Worm (Caenorhabditis elegans): ENCODE results near the gene T05C12.4.

T05C12.4 gene

ce11 chrII:8180281-8180680 lies at the start of gene T05C12.4:
T05C12.4 (minus strand) TSS chrII:8180381.
- TF ChIP-seq tra-1 (GFP tag; IDR thresholded peaks at IDR 0.05) = no peak
- no peak for TF ChIP-seq fos-1 (tag; optimal IDR thresholded peaks at IDR 0.05)
- no peak for TF ChIP-seq zip-11 (GFP tag; IDR thresholded peaks at IDR 0.05)
- TF ChIP-seq D1046.2 (GFP tag; IDR thresholded peaks at IDR 0.05) = no peak
- TF ChIP-seq set-16 (GFP tag; IDR thresholded peaks at IDR 0.05) = no peak
- no peak for TF ChIP-seq snpc-1.2 (GFP tag; IDR thresholded peaks at IDR 0.05)
- no peak for TF ChIP-seq saeg-2 (GFP tag; IDR thresholded peaks at IDR 0.05)
- no peak for TF ChIP-seq lsy-2 (tag; optimal IDR thresholded peaks at IDR 0.05)
- TF ChIP-seq ceh-62 (tag; optimal IDR thresholded peaks at IDR 0.05) = no peak
- no peak for TF ChIP-seq nhr-111 (GFP tag; optimal IDR thresholded peaks at IDR 0.05)
- no peak for TF ChIP-seq lin-38 (GFP tag; IDR thresholded peaks at IDR 0.05)
- TF ChIP-seq madf-5 (GFP tag; IDR thresholded peaks at IDR 0.05) = no peak
- no peak for TF ChIP-seq Y48G9A.11 (GFP tag; IDR thresholded peaks at IDR 0.05)
- TF ChIP-seq fkh-10 (GFP tag; optimal IDR thresholded peaks at IDR 0.05) = no peak
- no peak for TF ChIP-seq nhr-28 (tag; optimal IDR thresholded peaks at IDR 0.05)

ce11 chrII:8226475-8226874 lies 46.3 kb upstream of the T05C12.4 start:
- TF ChIP-seq ama-1 (optimal IDR thresholded peaks at IDR 0.05) (no peak), Y5F2A.4 (GFP tag; optimal IDR thresholded peaks at IDR 0.05) (no peak), mep-1 (tag; optimal IDR thresholded peaks at IDR 0.05) (peak; percentile 23), tra-1 (GFP tag; IDR thresholded peaks at IDR 0.05) (no peak), hmg-1.1 (GFP tag; IDR thresholded peaks at IDR 0.05) (no peak), ceh-44 (GFP tag; IDR thresholded peaks at IDR 0.05) (no peak), jun-1 (tag; optimal IDR thresholded peaks at IDR 0.05) (no peak), lin-1 (GFP tag; IDR thresholded peaks at IDR 0.05) (0 out of 2 replicates have a peak, but pooled peaks have one; percentile 13), lin-15B (tag; optimal IDR thresholded peaks at IDR 0.05) (no peak), daf-16 (GFP tag; optimal IDR thresholded peaks at IDR 0.05) (no peak), daf-16 (tag; optimal IDR thresholded peaks at IDR 0.05) (peak; percentile 76), dmd-6 (GFP tag; IDR thresholded peaks at IDR 0.05) (peak; percentile 64), dve-1 (tag; optimal IDR thresholded peaks at IDR 0.05; ENCODE audit: insufficient read depth) (peak; percentile 81), ceh-20 (GFP tag; IDR thresholded peaks at IDR 0.05) (no peak), zip-11 (GFP tag; IDR thresholded peaks at IDR 0.05) (no peak), F44E2.7 (GFP tag; IDR thresholded peaks at IDR 0.05) (no peak), ZK337.2 (GFP tag; IDR thresholded peaks at IDR 0.05) (no peak), ztf-11 (tag; optimal IDR thresholded peaks at IDR 0.05) (no peak), daf-8 (GFP tag; IDR thresholded peaks at IDR 0.05) (no peak), mes-2 (tag; optimal IDR thresholded peaks at IDR 0.05; ENCODE audit: poor library complexity, severe bottlenecking) (no peak), madf-5 (GFP tag; IDR thresholded peaks at IDR 0.05) (no peak), Y48G9A.11 (GFP tag; IDR thresholded peaks at IDR 0.05) (no peak), F10B5.3 (tag; optimal IDR thresholded peaks at IDR 0.05) (no peak), lim-7 (GFP tag; IDR thresholded peaks at IDR 0.05) (no peak), hlh-30 (tag; optimal IDR thresholded peaks at IDR 0.05; ENCODE audit: insufficient read depth) (peak; percentile 50), pha-4 (GFP tag; IDR thresholded peaks at IDR 0.05) (peak; percentile 29; the same call in 1 of the 2 replicates), pha-4 (tag; optimal IDR thresholded peaks at IDR 0.05) (peak; percentile 37), lsy-2 (tag; optimal IDR thresholded peaks at IDR 0.05) (peak in 1 of 2 experiments; percentile 23), nhr-28 (tag; optimal IDR thresholded peaks at IDR 0.05) (peak; percentile 52), snpc-4 (tag; optimal IDR thresholded peaks at IDR 0.05) (no peak), egl-27 (tag; optimal IDR thresholded peaks at IDR 0.05) (no peak), pqm-1 (tag; optimal IDR thresholded peaks at IDR 0.05) (peak; percentile 48), hlh-11 (tag; optimal IDR thresholded peaks at IDR 0.05) (peak; percentile 51), nhr-76 (tag; optimal IDR thresholded peaks at IDR 0.05) (no peak), zag-1 (tag; optimal IDR thresholded peaks at IDR 0.05) (no peak)
